Worm (Caenorhabditis elegans): Measurements from ENCODE around the gene cng-3.

cng-3 gene

ce11 chrIV:9444417-9445026 lies 36.3 kb downstream of the cng-3 start (continued):
- no peak for TF ChIP-seq hlh-13 (GFP tag; optimal IDR thresholded peaks at IDR 0.05)
- peak; percentile 76 for TF ChIP-seq ref-2 (tag; optimal IDR thresholded peaks at IDR 0.05)
- TF ChIP-seq unc-55 (GFP tag; optimal IDR thresholded peaks at IDR 0.05), result peak; percentile 50
- peak; percentile 33 for TF ChIP-seq che-1 (tag; optimal IDR thresholded peaks at IDR 0.05)
- TF ChIP-seq nhr-11 (tag; optimal IDR thresholded peaks at IDR 0.05), result no peak
- peak; percentile 41 for TF ChIP-seq ceh-2 (tag; optimal IDR thresholded peaks at IDR 0.05)
- no peak for TF ChIP-seq nhr-232 (tag; optimal IDR thresholded peaks at IDR 0.05)
- TF ChIP-seq pros-1 (tag; optimal IDR thresholded peaks at IDR 0.05), result peak; percentile 61
- no peak for TF ChIP-seq pag-3 (tag; optimal IDR thresholded peaks at IDR 0.05; ENCODE audit: borderline replicate concordance)
- no peak for TF ChIP-seq zip-5 (tag; optimal IDR thresholded peaks at IDR 0.05)
- peak; percentile 26 for TF ChIP-seq hlh-8 (tag; optimal IDR thresholded peaks at IDR 0.05)
- TF ChIP-seq ceh-9 (tag; optimal IDR thresholded peaks at IDR 0.05), result no peak
- TF ChIP-seq ceh-31 (tag; optimal IDR thresholded peaks at IDR 0.05), result peak; percentile 86
- TF ChIP-seq ceh-30 (tag; optimal IDR thresholded peaks at IDR 0.05), result peak; percentile 61
- TF ChIP-seq elt-2 (tag; optimal IDR thresholded peaks at IDR 0.05), result peak; percentile 77
- TF ChIP-seq npax-4 (tag; optimal IDR thresholded peaks at IDR 0.05), result no peak
- peak; percentile 61 for TF ChIP-seq ets-4 (tag; optimal IDR thresholded peaks at IDR 0.05)
- peak; percentile 77 for TF ChIP-seq ceh-18 (tag; optimal IDR thresholded peaks at IDR 0.05)
- TF ChIP-seq K02D7.2 (tag; optimal IDR thresholded peaks at IDR 0.05), result no peak
- TF ChIP-seq tbx-2 (tag; optimal IDR thresholded peaks at IDR 0.05), result peak; percentile 87
- no peak for TF ChIP-seq odd-2 (tag; optimal IDR thresholded peaks at IDR 0.05)
- peak; percentile 36 for TF ChIP-seq ceh-19 (GFP tag; optimal IDR thresholded peaks at IDR 0.05)
- TF ChIP-seq pqm-1 (tag; optimal IDR thresholded peaks at IDR 0.05), result no peak
- TF ChIP-seq dve-1 (tag; optimal IDR thresholded peaks at IDR 0.05), result peak; percentile 52
- peak; percentile 7 for TF ChIP-seq ceh-48 (tag; optimal IDR thresholded peaks at IDR 0.05)

- TF ChIP-seq hlh-13 (GFP tag; optimal IDR thresholded peaks at IDR 0.05) (no peak), gmeb-2 (tag; optimal IDR thresholded peaks at IDR 0.05) (no peak), fkh-10 (GFP tag; optimal IDR thresholded peaks at IDR 0.05) (no peak), pros-1 (tag; optimal IDR thresholded peaks at IDR 0.05) (no peak), pag-3 (tag; optimal IDR thresholded peaks at IDR 0.05; ENCODE audit: borderline replicate concordance) (no peak), ceh-48 (tag; optimal IDR thresholded peaks at IDR 0.05) (no peak), syd-9 (tag; optimal IDR thresholded peaks at IDR 0.05) (no peak), pha-4 (tag; optimal IDR thresholded peaks at IDR 0.05) (no peak), dve-1 (tag; optimal IDR thresholded peaks at IDR 0.05) (no peak), rnt-1 (tag; optimal IDR thresholded peaks at IDR 0.05) (no peak), ceh-6 (GFP tag; optimal IDR thresholded peaks at IDR 0.05) (no peak)
These were observed 36.9 kb downstream of the cng-3 start, which contains the start of gene F38E11.9 for ce11 chrIV:9443940-9444339. Gene F38E11.9 (minus strand): TSS chrIV:9444040.

DNA sequence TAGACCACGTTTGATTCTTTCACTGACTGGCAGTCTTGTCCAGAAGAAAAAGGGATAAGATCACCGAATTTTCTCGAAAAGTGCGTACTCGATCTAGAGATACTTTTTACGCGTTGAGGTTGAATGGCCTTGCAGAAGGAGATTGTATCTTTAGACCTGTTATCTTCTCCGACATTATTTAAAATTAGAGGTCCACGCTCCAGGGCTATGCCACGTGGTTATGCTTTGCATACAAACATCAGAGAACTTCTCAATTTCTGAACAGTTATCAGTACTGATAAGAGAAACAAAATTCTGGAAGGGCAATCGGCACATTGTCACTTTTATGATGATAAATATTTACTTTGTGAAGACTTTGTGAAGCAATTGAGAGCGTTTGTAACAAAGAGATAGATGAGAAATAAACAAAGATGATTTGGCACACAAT lies 38.7 kb downstream of the cng-3 start:
- TF ChIP-seq ceh-31 (tag; optimal IDR thresholded peaks at IDR 0.05) (no peak), elt-2 (tag; optimal IDR thresholded peaks at IDR 0.05) (peak; percentile 93)

DNA sequence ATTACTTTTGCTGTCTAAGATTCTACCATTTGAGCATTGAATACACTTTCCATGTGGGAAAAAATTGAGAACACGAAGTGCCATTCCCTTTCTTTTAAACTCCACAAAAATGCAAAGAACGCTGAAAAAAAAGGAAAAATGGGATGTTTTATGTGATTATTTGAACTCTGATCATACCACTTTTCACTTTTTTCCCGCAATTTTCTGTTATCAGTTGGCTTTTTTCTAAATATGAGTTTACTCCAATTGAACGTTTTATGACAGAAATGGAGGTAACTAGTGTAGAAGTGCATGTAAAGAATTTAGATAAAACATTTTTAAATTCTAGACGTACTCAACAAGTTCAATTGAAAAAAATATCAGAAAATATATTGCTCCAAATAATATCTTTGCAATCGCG lies 39.4 kb downstream of the cng-3 start:
- TF ChIP-seq fax-1 (tag; optimal IDR thresholded peaks at IDR 0.05), result no peak
- TF ChIP-seq dmd-4 (tag; optimal IDR thresholded peaks at IDR 0.05; ENCODE audit: borderline replicate concordance), result no peak
- no peak for TF ChIP-seq zip-5 (tag; optimal IDR thresholded peaks at IDR 0.05)

ce11 chrIV:9440880-9441336 lies 39.9 kb downstream of the cng-3 start, which contains the start of gene idh-1:
Gene idh-1 (minus strand): TSS chrIV:9441107.
- TF ChIP-seq elt-4 (tag; optimal IDR thresholded peaks at IDR 0.05) (no peak), ceh-31 (tag; optimal IDR thresholded peaks at IDR 0.05) (peak; percentile 6), nfya-1 (tag; optimal IDR thresholded peaks at IDR 0.05) (peak; percentile 12), pat-9 (tag; optimal IDR thresholded peaks at IDR 0.05) (no peak), tbx-2 (tag; optimal IDR thresholded peaks at IDR 0.05) (peak; percentile 14), ahr-1 (tag; optimal IDR thresholded peaks at IDR 0.05) (no peak), ceh-2 (tag; optimal IDR thresholded peaks at IDR 0.05) (peak; percentile 1), che-1 (tag; optimal IDR thresholded peaks at IDR 0.05) (no peak)

Data from whole organism, late embryonic.